Fruit fly (Drosophila melanogaster): Measurements from ENCODE around the gene CG12470.

dm6 chrX:314823-315222 is 7.3 kb downstream of the CG12470 start, which contains the start of gene Or1a:
- TF ChIP-seq CG8478 (optimal IDR thresholded peaks at IDR 0.05): no peak
- no peak for TF ChIP-seq CTCF (optimal IDR thresholded peaks at IDR 0.05)

Data from S2 (cell line).